Fruit fly (Drosophila melanogaster): ENCODE data around the gene hwt.

- TF ChIP-seq lilli (GFP tag; optimal IDR thresholded peaks at IDR 0.05) (no peak), danr (GFP tag; IDR thresholded peaks at IDR 0.05) (no peak), run (tag; optimal IDR thresholded peaks at IDR 0.05) (no peak), ftz-f1 (GFP tag; optimal IDR thresholded peaks at IDR 0.05) (no peak), maf-S (GFP tag; optimal IDR thresholded peaks at IDR 0.05) (no peak), CG10321 (GFP tag; IDR thresholded peaks at IDR 0.05) (no peak), Oaz (GFP tag; IDR thresholded peaks at IDR 0.05) (no peak), lola (GFP tag; optimal IDR thresholded peaks at IDR 0.05) (no peak), CHES-1-like (GFP tag; optimal IDR thresholded peaks at IDR 0.05) (no peak), zfh2 (GFP tag; optimal IDR thresholded peaks at IDR 0.05) (no peak), Xbp1 (GFP tag; optimal IDR thresholded peaks at IDR 0.05) (no peak)
Observed at dm6 chrX:12507589-12507988, 60.7 kb downstream of the hwt start.
